Worm (Caenorhabditis elegans) whole organism, L2 larva: ENCODE measurements around the gene cyp-33C11.

Experiments
- gmeb-1 ChIP-seq: fragments of 150-350 bp; optimal IDR thresholded peaks from 2 replicates; lab custom pipeline; 2014; ENCODE audit warnings: missing biosample characterization, missing genetic modification characterization
- lin-13 ChIP-seq: fragments of 150-350 bp; optimal IDR thresholded peaks from 2 replicates; lab custom pipeline; 2014; ENCODE audit warnings: missing biosample characterization, missing genetic modification reagents, missing genetic modification characterization
- lsy-2 ChIP-seq, 2 experiments: fragments of 150-350 bp in 1 of 2; sonication (generic microtip) in 1 of 2; optimal IDR thresholded peaks; 2 replicates each; lab custom pipeline; 2014 to 2017; ENCODE audit warnings: missing biosample characterization in 2 of 2, missing genetic modification characterization in 2 of 2
- nhr-11 ChIP-seq: fragments of 150-350 bp; optimal IDR thresholded peaks from 2 replicates; lab custom pipeline; 2014; ENCODE audit warnings: missing biosample characterization, missing genetic modification characterization
- nhr-237 ChIP-seq: fragments of 150-350 bp; optimal IDR thresholded peaks from 2 replicates; lab custom pipeline; 2014; ENCODE audit warnings: missing biosample characterization, missing genetic modification characterization
- skn-1 ChIP-seq: sonication (generic microtip); optimal IDR thresholded peaks from 2 replicates; lab custom pipeline; 2017; ENCODE audit warnings: missing biosample characterization, missing genetic modification characterization
- snpc-4 ChIP-seq: fragments of 150-350 bp; optimal IDR thresholded peaks from 2 replicates; lab custom pipeline; 2014; ENCODE audit warnings: missing biosample characterization, missing genetic modification characterization
- unc-39 ChIP-seq: fragments of 150-350 bp; optimal IDR thresholded peaks from 2 replicates; lab custom pipeline; 2014; ENCODE audit warnings: missing biosample characterization, missing genetic modification characterization
- zag-1 ChIP-seq: fragments of 150-350 bp; optimal IDR thresholded peaks from 2 replicates; lab custom pipeline; 2014; ENCODE audit warnings: missing biosample characterization, missing genetic modification characterization
- ztf-11 ChIP-seq: sonication (generic microtip); optimal IDR thresholded peaks from 2 replicates; lab custom pipeline; 2017; ENCODE audit warnings: missing biosample characterization, missing genetic modification characterization

- TF ChIP-seq skn-1 (tag; lab: Kevin White, UChicago), result no peak
- TF ChIP-seq nhr-11 (tag; lab: Kevin White, UChicago), result no peak
- no peak for TF ChIP-seq zag-1 (tag; lab: Kevin White, UChicago)
- TF ChIP-seq lin-13, result no peak
- TF ChIP-seq snpc-4 (tag; lab: Kevin White, UChicago), result no peak
- TF ChIP-seq ztf-11, result no peak
- no peak for TF ChIP-seq gmeb-1 (tag; lab: Kevin White, UChicago)
- TF ChIP-seq lsy-2 (tag; optimal IDR thresholded peaks at IDR 0.05; lab: Kevin White, UChicago), result no peak
- no peak for TF ChIP-seq nhr-237 (tag; lab: Kevin White, UChicago)
- TF ChIP-seq unc-39 (tag; lab: Kevin White, UChicago), result no peak
Observed at ce11 chrV:761882-762281, 49.1 kb upstream of the cyp-33C11 start, which contains the start of gene C05E4.12.
